Worm (Caenorhabditis elegans): Measurements from ENCODE around the gene try-14.

- TF ChIP-seq zag-1 (tag; optimal IDR thresholded peaks at IDR 0.05) (no peak), nhr-237 (tag; optimal IDR thresholded peaks at IDR 0.05) (no peak), nhr-77 (tag; optimal IDR thresholded peaks at IDR 0.05) (no peak), nhr-11 (tag; optimal IDR thresholded peaks at IDR 0.05) (no peak), R02D3.7 (tag; optimal IDR thresholded peaks at IDR 0.05) (no peak), unc-62 (GFP tag; optimal IDR thresholded peaks at IDR 0.05) (no peak), lin-11 (tag; optimal IDR thresholded peaks at IDR 0.05) (no peak), ztf-4 (tag; optimal IDR thresholded peaks at IDR 0.05) (no peak), fos-1 (tag; optimal IDR thresholded peaks at IDR 0.05) (no peak), unc-39 (tag; optimal IDR thresholded peaks at IDR 0.05) (no peak), lin-39 (tag; optimal IDR thresholded peaks at IDR 0.05) (no peak), nhr-10 (tag; optimal IDR thresholded peaks at IDR 0.05) (no peak), aly-2 (tag; optimal IDR thresholded peaks at IDR 0.05) (no peak), nhr-25 (tag; optimal IDR thresholded peaks at IDR 0.05) (no peak)
Measured at ce11 chrX:7469907-7470306, 25.5 kb downstream of the try-14 start.

All from whole organism, L2 larva.